Worm (Caenorhabditis elegans): ENCODE results near the gene dct-6.
A peak's percentile ranks its signal among the peaks of the same experiment; 100 is the strongest.

The dct-6 gene

DNA sequence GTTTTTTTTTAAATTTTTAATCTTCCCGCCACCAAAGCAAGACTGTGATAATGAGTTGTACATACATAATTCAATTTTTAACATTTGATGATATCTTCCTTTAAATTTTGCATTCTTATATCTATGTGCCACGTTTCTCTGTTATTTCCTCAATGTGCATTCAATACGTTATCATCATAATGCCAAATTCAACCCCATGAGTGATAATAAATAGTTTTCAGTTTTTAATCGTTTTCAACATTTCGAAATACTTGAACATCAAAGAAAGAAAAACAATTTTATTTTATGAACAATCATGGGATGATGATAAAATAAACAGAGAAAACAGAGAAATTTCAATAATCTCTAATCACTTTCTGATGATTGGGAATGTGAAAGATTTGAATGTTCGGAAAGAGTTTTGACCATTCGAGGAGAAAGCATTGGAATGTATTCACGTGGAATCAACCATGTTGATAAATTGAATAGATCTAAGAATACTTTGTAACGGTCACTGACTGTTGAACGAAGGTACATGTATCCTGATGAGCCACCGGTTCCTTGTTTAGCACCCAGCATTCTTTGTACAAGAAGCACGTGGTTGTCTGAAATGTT lies 48.8 kb upstream of the dct-6 start (continued):
- TF ChIP-seq lin-14 (GFP tag; optimal IDR thresholded peaks at IDR 0.05) = peak; percentile 16
- TF ChIP-seq F16B12.6 (tag; optimal IDR thresholded peaks at IDR 0.05) = no peak
- TF ChIP-seq dpl-1 (GFP tag; optimal IDR thresholded peaks at IDR 0.05) = no peak
- peak; percentile 12 for TF ChIP-seq nhr-47 (tag; optimal IDR thresholded peaks at IDR 0.05)
- TF ChIP-seq nhr-77 (tag; optimal IDR thresholded peaks at IDR 0.05) = no peak
- TF ChIP-seq pqm-1 (tag; optimal IDR thresholded peaks at IDR 0.05) = peak; percentile 34
- TF ChIP-seq ztf-11 (tag; optimal IDR thresholded peaks at IDR 0.05) = no peak
- no peak for TF ChIP-seq irx-1 (tag; optimal IDR thresholded peaks at IDR 0.05)
- no peak for TF ChIP-seq mdl-1 (tag; optimal IDR thresholded peaks at IDR 0.05)
- TF ChIP-seq fkh-4 (tag; optimal IDR thresholded peaks at IDR 0.05; ENCODE audit: borderline replicate concordance) = no peak
- no peak for TF ChIP-seq aha-1 (tag; optimal IDR thresholded peaks at IDR 0.05)
- TF ChIP-seq nhr-11 (tag; optimal IDR thresholded peaks at IDR 0.05) = no peak

DNA sequence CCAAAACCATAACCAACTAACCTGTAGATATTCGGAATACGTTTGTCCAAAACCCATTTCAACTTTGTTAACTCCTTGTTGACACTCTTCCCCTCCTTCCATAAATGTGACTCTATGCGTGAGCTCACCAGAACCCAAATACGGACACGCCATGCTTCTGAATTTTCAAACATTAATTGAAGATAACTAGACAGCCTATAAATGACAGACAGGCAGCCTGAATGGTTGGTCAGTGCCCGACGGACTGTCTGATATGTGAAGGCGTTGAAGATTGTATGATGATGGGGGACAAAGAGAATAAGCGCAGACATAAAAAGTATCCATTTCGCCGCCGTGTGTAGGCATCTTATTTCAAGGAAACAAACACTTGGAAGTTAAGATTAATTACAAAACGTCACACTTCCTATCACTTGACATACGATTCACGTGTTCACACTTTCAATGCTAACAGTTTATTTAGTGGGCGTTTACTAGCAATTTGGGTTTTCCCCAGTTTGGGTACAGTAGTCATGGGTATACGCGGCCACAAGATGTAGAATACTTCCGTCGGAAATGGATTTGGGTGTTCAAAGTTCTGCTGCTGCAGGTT lies 46.3 kb upstream of the dct-6 start, which contains the start of the genes tdo-2 and C28H8.2:
Gene tdo-2 (minus strand): TSS at position 157 of the 589 bp plus-strand sequence.
Gene C28H8.2 (plus strand): TSS at position 524 of the 589 bp plus-strand sequence.
- TF ChIP-seq alr-1 (tag; optimal IDR thresholded peaks at IDR 0.05; ENCODE audit: borderline replicate concordance) = no peak
- TF ChIP-seq aly-2 (tag; optimal IDR thresholded peaks at IDR 0.05) = no peak
- peak; percentile 39 for TF ChIP-seq ztf-4 (tag; optimal IDR thresholded peaks at IDR 0.05)
- TF ChIP-seq ama-1 (optimal IDR thresholded peaks at IDR 0.05) = no peak
- TF ChIP-seq swsn-7 (tag; optimal IDR thresholded peaks at IDR 0.05) = peak; percentile 17
- TF ChIP-seq lin-14 (GFP tag; optimal IDR thresholded peaks at IDR 0.05) = peak; percentile 86
- no peak for TF ChIP-seq fkh-8 (tag; optimal IDR thresholded peaks at IDR 0.05)
- TF ChIP-seq snpc-4 (tag; optimal IDR thresholded peaks at IDR 0.05) = no peak
- no peak for TF ChIP-seq dsc-1 (tag; optimal IDR thresholded peaks at IDR 0.05)
- TF ChIP-seq pqm-1 (tag; optimal IDR thresholded peaks at IDR 0.05) = no peak
- peak; percentile 4 for TF ChIP-seq C16A3.4 (tag; optimal IDR thresholded peaks at IDR 0.05)
- TF ChIP-seq nhr-20 (tag; optimal IDR thresholded peaks at IDR 0.05) = peak; percentile 91
- no peak for TF ChIP-seq lin-39 (tag; optimal IDR thresholded peaks at IDR 0.05)
- TF ChIP-seq nhr-28 (tag; optimal IDR thresholded peaks at IDR 0.05) = no peak
- TF ChIP-seq ceh-82 (tag; optimal IDR thresholded peaks at IDR 0.05) = no peak
- TF ChIP-seq nhr-85 (tag) = peak; percentile 96
- peak; percentile 76 for TF ChIP-seq vab-15 (tag; optimal IDR thresholded peaks at IDR 0.05)
- TF ChIP-seq sptf-1 (tag; optimal IDR thresholded peaks at IDR 0.05) = no peak
- no peak for TF ChIP-seq zag-1 (tag; optimal IDR thresholded peaks at IDR 0.05)
- no peak for TF ChIP-seq hlh-17 (GFP tag; optimal IDR thresholded peaks at IDR 0.05; ENCODE audit: borderline replicate concordance)
- no peak for TF ChIP-seq aha-1 (tag; optimal IDR thresholded peaks at IDR 0.05)
- peak; percentile 22 for TF ChIP-seq lir-3 (tag; optimal IDR thresholded peaks at IDR 0.05; ENCODE audit: poor library complexity)
- peak; percentile 4 for TF ChIP-seq skn-1 (tag; optimal IDR thresholded peaks at IDR 0.05)
- TF ChIP-seq blmp-1 (tag; optimal IDR thresholded peaks at IDR 0.05) = peak; percentile 94
- no peak for TF ChIP-seq unc-30 (tag; optimal IDR thresholded peaks at IDR 0.05)
- no peak for TF ChIP-seq rnt-1 (tag; optimal IDR thresholded peaks at IDR 0.05)
- TF ChIP-seq hlh-4 (tag; optimal IDR thresholded peaks at IDR 0.05) = no peak
- no peak for TF ChIP-seq fos-1 (tag; optimal IDR thresholded peaks at IDR 0.05)
- no peak for TF ChIP-seq ets-5 (GFP tag; IDR thresholded peaks at IDR 0.05)
- no peak for TF ChIP-seq nhr-12 (tag; optimal IDR thresholded peaks at IDR 0.05)
- no peak for TF ChIP-seq lin-15B (tag; optimal IDR thresholded peaks at IDR 0.05)
- peak in 1 of 2 experiments; percentile 17 for TF ChIP-seq efl-1 (optimal IDR thresholded peaks at IDR 0.05)
- TF ChIP-seq efl-1 (GFP tag; optimal IDR thresholded peaks at IDR 0.05 in 1 of 2) = peak in 1 of 2 experiments; percentile 93
- TF ChIP-seq irx-1 (tag; optimal IDR thresholded peaks at IDR 0.05) = peak; percentile 19
- no peak for TF ChIP-seq jun-1 (tag; optimal IDR thresholded peaks at IDR 0.05)
- TF ChIP-seq mep-1 (tag; optimal IDR thresholded peaks at IDR 0.05) = peak; percentile 48
- TF ChIP-seq ces-1 (GFP tag; optimal IDR thresholded peaks at IDR 0.05) = no peak
- TF ChIP-seq mdl-1 (tag; optimal IDR thresholded peaks at IDR 0.05) = peak in 1 of 2 experiments; percentile 92
- TF ChIP-seq C34B4.2 (tag; optimal IDR thresholded peaks at IDR 0.05) = no peak
- no peak for TF ChIP-seq ceh-90 (tag; optimal IDR thresholded peaks at IDR 0.05)
- no peak for TF ChIP-seq ztf-11 (tag; optimal IDR thresholded peaks at IDR 0.05)
- peak; percentile 77 for TF ChIP-seq nhr-90 (tag; optimal IDR thresholded peaks at IDR 0.05; ENCODE audit: poor library complexity)
- no peak for TF ChIP-seq nhr-11 (tag; optimal IDR thresholded peaks at IDR 0.05)
- peak; percentile 71 for TF ChIP-seq grh-1 (GFP tag; IDR thresholded peaks at IDR 0.05)
- TF ChIP-seq tlp-1 (tag; optimal IDR thresholded peaks at IDR 0.05) = no peak

Measured in whole organism, L1 larva.